Comparison of ENCODE assay signal across 1 fruit fly cellular context in genomic region chrX:935049-935900, dm6.
TF ChIP-seq lines count a peak whose summit lies in the region.

Gene TRAM, plus strand, starts transcription at chrX:935232.

TF ChIP-seq in whole organism, embryonic, 481 proteins besides CTCF, POLR2A, EP300 and RAD21 (continued from another document):
- TF ChIP-seq esg (GFP tag; conservative IDR thresholded peaks at IDR 0.05; lab: Robert Waterston, UW) (peak; percentile 99), nau (GFP tag; optimal IDR thresholded peaks at IDR 0.05; lab: Kevin White, UChicago) (peak; percentile 95), CG30431 (GFP tag; optimal IDR thresholded peaks at IDR 0.05; lab: Kevin White, UChicago) (peak; percentile 98), CG18619 (GFP tag; optimal IDR thresholded peaks at IDR 0.05; lab: Kevin White, UChicago) (peak; percentile 99), crc (GFP tag; optimal IDR thresholded peaks at IDR 0.05; lab: Kevin White, UChicago) (peak; percentile 96), CG9727 (GFP tag; optimal IDR thresholded peaks at IDR 0.05; lab: Kevin White, UChicago) (peak; percentile 99), CG12744 (GFP tag; optimal IDR thresholded peaks at IDR 0.05; lab: Kevin White, UChicago) (peak; percentile 98), mam (GFP tag; optimal IDR thresholded peaks at IDR 0.05; lab: Kevin White, UChicago) (peak; percentile 99), schlank (tag; optimal IDR thresholded peaks at IDR 0.05; lab: Kevin White, UChicago) (peak; percentile 97), CG31441 (GFP tag; IDR thresholded peaks at IDR 0.05; lab: Robert Waterston, UW) (peak; percentile 96), Ptx1 (GFP tag; IDR thresholded peaks at IDR 0.05; lab: Robert Waterston, UW) (peak; percentile 99), CG13296 (GFP tag; optimal IDR thresholded peaks at IDR 0.05; lab: Kevin White, UChicago) (peak; percentile 97), aop (GFP tag; IDR thresholded peaks at IDR 0.05; lab: Robert Waterston, UW) (peak; percentile 97), CG18476 (GFP tag; optimal IDR thresholded peaks at IDR 0.05; lab: Kevin White, UChicago) (peak; percentile 94), CG12155 (GFP tag; optimal IDR thresholded peaks at IDR 0.05; lab: Kevin White, UChicago) (peak; percentile 97), CG11560 (tag; IDR thresholded peaks at IDR 0.05; lab: Robert Waterston, UW) (peak; percentile 92), CG7963 (GFP tag; IDR thresholded peaks at IDR 0.05; lab: Robert Waterston, UW; ENCODE audit: partially characterized antibody) (peak; percentile 67; the same call in 1 of the 3 replicates), D (optimal IDR thresholded peaks at IDR 0.05; lab: Kevin White, UChicago) (no peak), D (GFP tag; optimal IDR thresholded peaks at IDR 0.05; lab: Kevin White, UChicago) (peak; percentile 98), CG12236 (GFP tag; optimal IDR thresholded peaks at IDR 0.05; lab: Kevin White, UChicago) (peak; percentile 96), CG12659 (GFP tag; optimal IDR thresholded peaks at IDR 0.05; lab: Kevin White, UChicago) (peak; percentile 99), CG7357 (GFP tag; IDR thresholded peaks at IDR 0.05; lab: Robert Waterston, UW) (peak; percentile 96), CG13424 (tag; optimal IDR thresholded peaks at IDR 0.05; lab: Kevin White, UChicago) (peak; percentile 98), ap (GFP tag; IDR thresholded peaks at IDR 0.05; lab: Robert Waterston, UW) (peak; percentile 98), CG11247 (GFP tag; IDR thresholded peaks at IDR 0.05; lab: Robert Waterston, UW) (peak; percentile 99), tio (GFP tag; optimal IDR thresholded peaks at IDR 0.05; lab: Kevin White, UChicago) (no peak), Xbp1 (GFP tag; optimal IDR thresholded peaks at IDR 0.05; lab: Kevin White, UChicago) (peak; percentile 99), crol (GFP tag; IDR thresholded peaks at IDR 0.05; lab: Robert Waterston, UW) (peak; percentile 88), CG17186 (GFP tag; optimal IDR thresholded peaks at IDR 0.05; lab: Kevin White, UChicago) (peak; percentile 98), tup (GFP tag; optimal IDR thresholded peaks at IDR 0.05; lab: Kevin White, UChicago) (peak; percentile 95), CG43689 (GFP tag; IDR thresholded peaks at IDR 0.05; lab: Robert Waterston, UW) (peak; percentile 99), pfk (GFP tag; optimal IDR thresholded peaks at IDR 0.05; lab: Kevin White, UChicago) (peak; percentile 72), CG3407 (GFP tag; optimal IDR thresholded peaks at IDR 0.05; lab: Kevin White, UChicago) (peak; percentile 97), gro (GFP tag; optimal IDR thresholded peaks at IDR 0.05; lab: Kevin White, UChicago) (peak; percentile 98), TFAM (GFP tag; optimal IDR thresholded peaks at IDR 0.05; lab: Kevin White, UChicago) (peak; percentile 88), CG1603 (tag; optimal IDR thresholded peaks at IDR 0.05; lab: Kevin White, UChicago) (peak; percentile 97), Sin3A (optimal IDR thresholded peaks at IDR 0.05; lab: Kevin White, UChicago) (peak; percentile 92), Meics (GFP tag; optimal IDR thresholded peaks at IDR 0.05; lab: Kevin White, UChicago) (peak; percentile 98), CG9609 (GFP tag; optimal IDR thresholded peaks at IDR 0.05; lab: Kevin White, UChicago) (peak; percentile 99), CG3995 (GFP tag; optimal IDR thresholded peaks at IDR 0.05; lab: Kevin White, UChicago) (peak; percentile 89), CG18262 (tag; optimal IDR thresholded peaks at IDR 0.05; lab: Kevin White, UChicago) (peak; percentile 95), insv (GFP tag; optimal IDR thresholded peaks at IDR 0.05; lab: Kevin White, UChicago) (peak; percentile 41 to 82), CG8388 (GFP tag; optimal IDR thresholded peaks at IDR 0.05; lab: Kevin White, UChicago) (peak; percentile 97), CG6689 (GFP tag; IDR thresholded peaks at IDR 0.05; lab: Robert Waterston, UW) (peak; percentile 99), CG1832 (GFP tag; optimal IDR thresholded peaks at IDR 0.05; lab: Kevin White, UChicago) (peak; percentile 92), Gug (GFP tag; IDR thresholded peaks at IDR 0.05; lab: Robert Waterston, UW) (peak; percentile 99), Chrac-16 (GFP tag; optimal IDR thresholded peaks at IDR 0.05; lab: Kevin White, UChicago) (peak; percentile 99), CG11398 (GFP tag; optimal IDR thresholded peaks at IDR 0.05; lab: Kevin White, UChicago) (peak; percentile 98), Optix (GFP tag; IDR thresholded peaks at IDR 0.05; lab: Robert Waterston, UW) (peak; percentile 99), lov (optimal IDR thresholded peaks at IDR 0.05; lab: Kevin White, UChicago) (no peak), lov (GFP tag; IDR thresholded peaks at IDR 0.05; lab: Robert Waterston, UW) (peak; percentile 99), CG13775 (GFP tag; optimal IDR thresholded peaks at IDR 0.05; lab: Kevin White, UChicago) (peak; percentile 98), CG4404 (GFP tag; IDR thresholded peaks at IDR 0.05; lab: Robert Waterston, UW) (peak; percentile 99), nerfin-1 (tag; optimal IDR thresholded peaks at IDR 0.05; lab: Kevin White, UChicago) (peak; percentile 95), pho (GFP tag; optimal IDR thresholded peaks at IDR 0.05; lab: Kevin White, UChicago) (peak; percentile 98), cato (GFP tag; optimal IDR thresholded peaks at IDR 0.05; lab: Kevin White, UChicago; ENCODE audit: borderline replicate concordance) (peak; percentile 95), Fer2 (tag; optimal IDR thresholded peaks at IDR 0.05; lab: Kevin White, UChicago) (peak; percentile 95), CG17328 (GFP tag; IDR thresholded peaks at IDR 0.05; lab: Robert Waterston, UW) (peak; percentile 100), wor (GFP tag; IDR thresholded peaks at IDR 0.05; lab: Robert Waterston, UW) (peak; percentile 99), CrebB (tag; optimal IDR thresholded peaks at IDR 0.05; lab: Kevin White, UChicago) (peak; percentile 97), dmrt11E (tag; optimal IDR thresholded peaks at IDR 0.05; lab: Kevin White, UChicago) (peak; percentile 97), ro (GFP tag; IDR thresholded peaks at IDR 0.05; lab: Robert Waterston, UW) (peak; percentile 98), Bteb2 (GFP tag; optimal IDR thresholded peaks at IDR 0.05; lab: Kevin White, UChicago) (peak; percentile 95), HLH54F (GFP tag; optimal IDR thresholded peaks at IDR 0.05; lab: Kevin White, UChicago) (peak; percentile 98), croc (GFP tag; conservative IDR thresholded peaks at IDR 0.05; lab: Robert Waterston, UW) (peak; percentile 99), CG4820 (GFP tag; optimal IDR thresholded peaks at IDR 0.05; lab: Kevin White, UChicago) (peak; percentile 97), Xrp1 (GFP tag; IDR thresholded peaks at IDR 0.05; lab: Robert Waterston, UW) (peak; percentile 99), ato (GFP tag; IDR thresholded peaks at IDR 0.05; lab: Robert Waterston, UW; ENCODE audit: partially characterized antibody) (peak; percentile 71), Dek (tag; optimal IDR thresholded peaks at IDR 0.05; lab: Kevin White, UChicago) (peak; percentile 97), Dip2 (GFP tag; IDR thresholded peaks at IDR 0.05; lab: Robert Waterston, UW) (peak; percentile 77), sug (tag; optimal IDR thresholded peaks at IDR 0.05; lab: Kevin White, UChicago) (peak; percentile 98), CG11504 (tag; optimal IDR thresholded peaks at IDR 0.05; lab: Kevin White, UChicago) (peak; percentile 96), CG15073 (GFP tag; optimal IDR thresholded peaks at IDR 0.05; lab: Kevin White, UChicago) (peak; percentile 83), Hmx (GFP tag; optimal IDR thresholded peaks at IDR 0.05; lab: Kevin White, UChicago) (peak; percentile 85), CG10543 (GFP tag; optimal IDR thresholded peaks at IDR 0.05; lab: Kevin White, UChicago) (peak; percentile 99), MBD-R2 (GFP tag; IDR thresholded peaks at IDR 0.05; lab: Robert Waterston, UW) (peak; percentile 99), CG17829 (tag; optimal IDR thresholded peaks at IDR 0.05; lab: Kevin White, UChicago) (peak; percentile 99), CG34376 (GFP tag; optimal IDR thresholded peaks at IDR 0.05; lab: Kevin White, UChicago) (peak; percentile 99), Dll (GFP tag; IDR thresholded peaks at IDR 0.05; lab: Robert Waterston, UW; ENCODE audit: partially characterized antibody) (peak; percentile 82), HLHmδ (GFP tag; optimal IDR thresholded peaks at IDR 0.05; lab: Kevin White, UChicago) (peak; percentile 29), btn (GFP tag; optimal IDR thresholded peaks at IDR 0.05; lab: Kevin White, UChicago) (peak; percentile 96), seq (GFP tag; IDR thresholded peaks at IDR 0.05; lab: Robert Waterston, UW) (peak; percentile 99), sr (GFP tag; IDR thresholded peaks at IDR 0.05; lab: Robert Waterston, UW) (peak; percentile 97), gce (GFP tag; IDR thresholded peaks at IDR 0.05; lab: Robert Waterston, UW) (peak; percentile 98), CG42726 (GFP tag; IDR thresholded peaks at IDR 0.05; lab: Robert Waterston, UW; ENCODE audit: partially characterized antibody) (peak; percentile 82), sd (tag; optimal IDR thresholded peaks at IDR 0.05; lab: Kevin White, UChicago) (peak; percentile 90), CG11093 (GFP tag; IDR thresholded peaks at IDR 0.05; lab: Robert Waterston, UW) (peak; percentile 98), CG31365 (tag; optimal IDR thresholded peaks at IDR 0.05; lab: Kevin White, UChicago) (peak; percentile 91), tgo (GFP tag; IDR thresholded peaks at IDR 0.05; lab: Robert Waterston, UW) (peak; percentile 98), lilli (GFP tag; optimal IDR thresholded peaks at IDR 0.05; lab: Kevin White, UChicago) (peak; percentile 99), B-H2 (GFP tag; optimal IDR thresholded peaks at IDR 0.05; lab: Kevin White, UChicago) (peak; percentile 99), bbx (GFP tag; IDR thresholded peaks at IDR 0.05; lab: Robert Waterston, UW; ENCODE audit: partially characterized antibody) (peak; percentile 79), CG10431 (GFP tag; optimal IDR thresholded peaks at IDR 0.05; lab: Kevin White, UChicago) (peak; percentile 96), stc (GFP tag; IDR thresholded peaks at IDR 0.05; lab: Robert Waterston, UW) (peak; percentile 98), ac (GFP tag; optimal IDR thresholded peaks at IDR 0.05; lab: Kevin White, UChicago) (peak; percentile 95), C15 (GFP tag; IDR thresholded peaks at IDR 0.05; lab: Robert Waterston, UW) (peak; percentile 97), bcd (GFP tag; optimal IDR thresholded peaks at IDR 0.05; lab: Kevin White, UChicago) (peak; percentile 99), CG15269 (tag; optimal IDR thresholded peaks at IDR 0.05; lab: Kevin White, UChicago) (peak; percentile 98), CG14860 (GFP tag; IDR thresholded peaks at IDR 0.05; lab: Robert Waterston, UW; ENCODE audit: partially characterized antibody) (peak; percentile 55; the same call in 2 of the 3 replicates), CG18011 (GFP tag; optimal IDR thresholded peaks at IDR 0.05; lab: Kevin White, UChicago) (peak; percentile 92), CG13894 (tag; optimal IDR thresholded peaks at IDR 0.05; lab: Kevin White, UChicago) (peak; percentile 97), cwo (GFP tag; optimal IDR thresholded peaks at IDR 0.05; lab: Kevin White, UChicago) (peak; percentile 95), ash1 (GFP tag; optimal IDR thresholded peaks at IDR 0.05; lab: Kevin White, UChicago) (peak; percentile 93), CG3163 (GFP tag; optimal IDR thresholded peaks at IDR 0.05; lab: Kevin White, UChicago) (peak; percentile 91), klu (GFP tag; IDR thresholded peaks at IDR 0.05; lab: Robert Waterston, UW) (peak; percentile 98), CG12219 (GFP tag; optimal IDR thresholded peaks at IDR 0.05; lab: Kevin White, UChicago) (peak; percentile 97), CG2199 (GFP tag; IDR thresholded peaks at IDR 0.05; lab: Robert Waterston, UW) (peak; percentile 98), kni (GFP tag; optimal IDR thresholded peaks at IDR 0.05; lab: Kevin White, UChicago) (peak; percentile 97), sna (GFP tag; IDR thresholded peaks at IDR 0.05; lab: Robert Waterston, UW; ENCODE audit: partially characterized antibody) (peak; percentile 70; the same call in 1 of the 2 replicates), CG17612 (GFP tag; IDR thresholded peaks at IDR 0.05; lab: Robert Waterston, UW) (peak; percentile 97), tin (GFP tag; optimal IDR thresholded peaks at IDR 0.05; lab: Kevin White, UChicago) (peak; percentile 98), ewg (GFP tag; optimal IDR thresholded peaks at IDR 0.05; lab: Kevin White, UChicago) (peak; percentile 99), zf30C (GFP tag; optimal IDR thresholded peaks at IDR 0.05; lab: Kevin White, UChicago) (peak; percentile 49), slbo (GFP tag; IDR thresholded peaks at IDR 0.05; lab: Robert Waterston, UW) (peak; percentile 99)
